Worm (Caenorhabditis elegans): ENCODE measurements around the gene msp-56.
A peak's percentile ranks its signal among the peaks of the same experiment; 100 is the strongest.

msp-56 gene

ce11 chrIV:9803544-9803943 is 37.8 kb upstream of the msp-56 start (continued):
- TF ChIP-seq grh-1 (GFP tag; IDR thresholded peaks at IDR 0.05) (peak; percentile 33; the same call in 1 of the 2 replicates), egl-13 (tag; optimal IDR thresholded peaks at IDR 0.05) (no peak), tbx-2 (tag; optimal IDR thresholded peaks at IDR 0.05) (peak; percentile 26), unc-30 (tag; optimal IDR thresholded peaks at IDR 0.05) (no peak), tlp-1 (tag; optimal IDR thresholded peaks at IDR 0.05) (no peak), aly-2 (tag; optimal IDR thresholded peaks at IDR 0.05) (peak; percentile 62), sup-37 (GFP tag; optimal IDR thresholded peaks at IDR 0.05) (no peak), nhr-84 (tag; optimal IDR thresholded peaks at IDR 0.05) (no peak), pax-3 (tag; optimal IDR thresholded peaks at IDR 0.05) (no peak), lin-15B (tag; optimal IDR thresholded peaks at IDR 0.05) (no peak), pag-3 (tag; optimal IDR thresholded peaks at IDR 0.05; ENCODE audit: borderline replicate concordance, insufficient read depth) (no peak), dpl-1 (GFP tag; optimal IDR thresholded peaks at IDR 0.05) (peak in 2 of 3 experiments; percentile 36 to 46), snpc-4 (tag; optimal IDR thresholded peaks at IDR 0.05) (no peak), zag-1 (tag; optimal IDR thresholded peaks at IDR 0.05) (no peak), mef-2 (tag; optimal IDR thresholded peaks at IDR 0.05) (no peak), aha-1 (tag; optimal IDR thresholded peaks at IDR 0.05) (no peak), jun-1 (tag; optimal IDR thresholded peaks at IDR 0.05) (peak; percentile 65), lir-3 (tag; optimal IDR thresholded peaks at IDR 0.05; ENCODE audit: poor library complexity) (peak; percentile 34), ceh-82 (tag; optimal IDR thresholded peaks at IDR 0.05) (peak in 1 of 3 experiments; percentile 18), efl-3 (GFP tag; optimal IDR thresholded peaks at IDR 0.05) (no peak), C16A3.4 (tag; optimal IDR thresholded peaks at IDR 0.05) (no peak), nhr-12 (tag; optimal IDR thresholded peaks at IDR 0.05) (no peak), unc-98 (GFP tag; IDR thresholded peaks at IDR 0.05) (no peak), lsy-2 (tag; optimal IDR thresholded peaks at IDR 0.05) (peak; percentile 50 to 65), unc-130 (tag; optimal IDR thresholded peaks at IDR 0.05) (no peak), zip-4 (GFP tag; optimal IDR thresholded peaks at IDR 0.05) (no peak), ceh-8 (GFP tag; optimal IDR thresholded peaks at IDR 0.05) (no peak), nhr-90 (tag; optimal IDR thresholded peaks at IDR 0.05; ENCODE audit: poor library complexity) (peak; percentile 61), rnt-1 (tag; optimal IDR thresholded peaks at IDR 0.05) (peak; percentile 50), ceh-88 (GFP tag; IDR thresholded peaks at IDR 0.05) (no peak), ets-5 (GFP tag; IDR thresholded peaks at IDR 0.05) (no peak), nhr-47 (tag; optimal IDR thresholded peaks at IDR 0.05) (peak; percentile 30), sptf-1 (tag; optimal IDR thresholded peaks at IDR 0.05) (no peak), C04F5.9 (tag; optimal IDR thresholded peaks at IDR 0.05) (no peak), mab-9 (GFP tag; IDR thresholded peaks at IDR 0.05) (no peak)

ce11 chrIV:9810633-9811032 is 30.7 kb upstream of the msp-56 start, which contains the start of gene dct-15:
TSS of gene dct-15 (minus strand) at chrIV:9810733.
- TF ChIP-seq sox-4 (tag; optimal IDR thresholded peaks at IDR 0.05) = peak; percentile 31
- no peak for TF ChIP-seq C04F5.9 (tag; optimal IDR thresholded peaks at IDR 0.05)
- peak; percentile 26 for TF ChIP-seq nhr-47 (tag; optimal IDR thresholded peaks at IDR 0.05)
- no peak for TF ChIP-seq sptf-1 (tag; optimal IDR thresholded peaks at IDR 0.05)
- TF ChIP-seq nhr-12 (tag; optimal IDR thresholded peaks at IDR 0.05) = no peak
- TF ChIP-seq efl-1 (optimal IDR thresholded peaks at IDR 0.05) = no peak
- TF ChIP-seq efl-1 (GFP tag; optimal IDR thresholded peaks at IDR 0.05 in 1 of 2) = no peak
- no peak for TF ChIP-seq elt-2 (tag; optimal IDR thresholded peaks at IDR 0.05)
- TF ChIP-seq dpl-1 (GFP tag; optimal IDR thresholded peaks at IDR 0.05) = no peak
- TF ChIP-seq Y116A8C.19 (tag; optimal IDR thresholded peaks at IDR 0.05; ENCODE audit: borderline replicate concordance) = no peak
- no peak for TF ChIP-seq pag-3 (tag; optimal IDR thresholded peaks at IDR 0.05; ENCODE audit: borderline replicate concordance, insufficient read depth)
- TF ChIP-seq fkh-8 (tag; optimal IDR thresholded peaks at IDR 0.05) = peak; percentile 68
- no peak for TF ChIP-seq hpl-2 (GFP tag; optimal IDR thresholded peaks at IDR 0.05)
- TF ChIP-seq egl-13 (tag; optimal IDR thresholded peaks at IDR 0.05) = no peak
- no peak for TF ChIP-seq sup-37 (GFP tag; optimal IDR thresholded peaks at IDR 0.05)
- TF ChIP-seq blmp-1 (tag; optimal IDR thresholded peaks at IDR 0.05) = no peak
- TF ChIP-seq nhr-11 (tag; optimal IDR thresholded peaks at IDR 0.05) = no peak
- TF ChIP-seq ces-1 (GFP tag; optimal IDR thresholded peaks at IDR 0.05) = no peak
- peak; percentile 71 for TF ChIP-seq dsc-1 (tag; optimal IDR thresholded peaks at IDR 0.05)
- TF ChIP-seq ceh-82 (tag; optimal IDR thresholded peaks at IDR 0.05) = no peak
- TF ChIP-seq grh-1 (GFP tag; IDR thresholded peaks at IDR 0.05) = no peak
- no peak for TF ChIP-seq isw-1 (GFP tag; IDR thresholded peaks at IDR 0.05)
- TF ChIP-seq efl-3 (GFP tag; optimal IDR thresholded peaks at IDR 0.05) = no peak
- peak; percentile 31 for TF ChIP-seq nhr-71 (tag; optimal IDR thresholded peaks at IDR 0.05)
- no peak for TF ChIP-seq lin-39 (tag; optimal IDR thresholded peaks at IDR 0.05)
- no peak for TF ChIP-seq nhr-90 (tag; optimal IDR thresholded peaks at IDR 0.05; ENCODE audit: poor library complexity)
- TF ChIP-seq mef-2 (tag; optimal IDR thresholded peaks at IDR 0.05) = no peak
- no peak for TF ChIP-seq skn-1 (tag; optimal IDR thresholded peaks at IDR 0.05)
- no peak for TF ChIP-seq nhr-237 (tag; optimal IDR thresholded peaks at IDR 0.05)

Data from whole organism, L1 larva.